Fruit fly (Drosophila melanogaster) whole organism, embryonic: ENCODE data around the gene RpS17.

Experiments
- CG1603 ChIP-seq: fragments of 200-800 bp; sonication (Bioruptor generic); optimal IDR thresholded peaks from 2 replicates; lab custom pipeline; 2019; ENCODE audit warnings: missing biosample characterization, mild to moderate bottlenecking, missing genetic modification characterization, moderate library complexity
- CG6175 ChIP-seq: fragments of 200-800 bp; sonication (Bioruptor generic); IDR thresholded peaks from 3 replicates; pipeline ENCODE4 v1.3.6; 2022; ENCODE audit warnings: missing biosample characterization, missing genetic modification characterization
- Dad ChIP-seq: fragments of 200-800 bp; sonication (Bioruptor generic); optimal IDR thresholded peaks from 3 replicates; lab custom pipeline; 2016; ENCODE audit warnings: missing biosample characterization, missing genetic modification characterization
- HmgZ ChIP-seq: fragments of 200-800 bp; sonication (Bioruptor generic); optimal IDR thresholded peaks from 2 replicates; lab custom pipeline; 2018; ENCODE audit warnings: missing biosample characterization, mild to moderate bottlenecking, missing genetic modification characterization
- ems ChIP-seq: fragments of 200-800 bp; sonication (Bioruptor generic); optimal IDR thresholded peaks from 3 replicates; lab custom pipeline; 2016; ENCODE audit warnings: missing biosample characterization, missing genetic modification characterization
- fru ChIP-seq: fragments of >200 bp; optimal IDR thresholded peaks from 2 replicates; lab custom pipeline; 2017
- gcm2 ChIP-seq: fragments of 200-800 bp; sonication (Bioruptor generic); optimal IDR thresholded peaks from 2 replicates; lab custom pipeline; 2016; ENCODE audit warnings: missing biosample characterization, missing genetic modification characterization

DNA sequence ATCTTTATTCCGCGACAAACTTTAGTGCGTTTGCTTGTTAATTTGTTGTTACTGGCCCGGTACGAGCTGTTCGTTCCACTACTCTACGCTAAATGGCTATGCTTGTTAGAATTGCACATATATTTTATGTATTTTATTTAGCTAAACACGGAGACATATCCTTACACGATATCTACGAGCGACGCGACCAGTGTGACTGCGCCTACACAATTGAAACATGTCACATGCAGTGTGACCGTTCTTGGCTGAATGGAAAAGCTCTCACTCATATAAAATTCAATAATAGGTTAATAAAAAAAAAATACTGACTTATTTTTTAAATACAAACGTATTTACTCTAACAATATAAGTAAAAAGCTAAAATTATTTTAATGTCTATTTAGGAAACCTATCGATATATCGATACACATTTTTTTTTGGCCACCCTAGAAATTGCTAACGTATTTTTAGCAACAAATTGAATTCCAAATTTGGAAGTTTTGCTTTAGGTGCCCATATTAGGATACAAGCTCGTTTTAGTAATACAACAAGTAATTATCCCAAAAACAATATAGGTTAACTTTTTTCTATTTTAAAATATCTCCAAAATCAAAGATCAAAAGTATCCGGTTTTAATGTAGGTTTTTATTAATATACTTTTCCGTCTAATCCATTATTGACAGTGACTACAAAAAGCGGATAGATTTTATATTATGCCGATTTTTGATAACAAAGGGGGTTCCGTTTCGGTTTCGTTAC is 30.4 kb downstream of the RpS17 start, which contains the start of gene CG4080:
- TF ChIP-seq fru (lab: Kevin White, UChicago), result no peak
- peak; percentile 35 for TF ChIP-seq ems (GFP tag; lab: Kevin White, UChicago)
- no peak for TF ChIP-seq CG6175 (GFP tag; lab: Robert Waterston, UW)
- TF ChIP-seq Dad (GFP tag; lab: Kevin White, UChicago), result no peak
- no peak for TF ChIP-seq gcm2
- peak; percentile 63 for TF ChIP-seq HmgZ (tag; lab: Kevin White, UChicago)
- peak; percentile 55 for TF ChIP-seq CG1603 (tag; lab: Kevin White, UChicago)
